Worm (Caenorhabditis elegans) whole organism, L1 larva: ENCODE data around the gene hsp-12.2.

ENCODE experiments used
- C04F5.9 ChIP-seq: sonication (generic microtip); optimal IDR thresholded peaks from 2 replicates; lab custom pipeline; 2016; ENCODE audit warnings: missing genetic modification characterization, missing compliant biosample characterization
- F16B12.6 ChIP-seq: fragments of 150-350 bp; optimal IDR thresholded peaks from 2 replicates; lab custom pipeline; 2014; ENCODE audit warnings: missing biosample characterization, missing genetic modification characterization
- Y116A8C.19 ChIP-seq: sonication (generic microtip); optimal IDR thresholded peaks from 2 replicates; lab custom pipeline; 2016; ENCODE audit warnings: missing compliant biosample characterization, missing genetic modification characterization, borderline replicate concordance
- aha-1 ChIP-seq: fragments of 150-350 bp; optimal IDR thresholded peaks from 2 replicates; lab custom pipeline; 2014; ENCODE audit warnings: missing biosample characterization, missing genetic modification characterization
- alr-1 ChIP-seq: fragments of 200-800 bp; sonication (Bioruptor generic); optimal IDR thresholded peaks from 2 replicates; lab custom pipeline; 2018; ENCODE audit warnings: borderline replicate concordance, mild to moderate bottlenecking, missing genetic modification characterization, missing compliant biosample characterization
- aly-2 ChIP-seq: fragments of 150-350 bp; optimal IDR thresholded peaks from 2 replicates; lab custom pipeline; 2014; ENCODE audit warnings: missing biosample characterization, missing genetic modification characterization
- blmp-1 ChIP-seq: fragments of 150-350 bp; optimal IDR thresholded peaks from 2 replicates; lab custom pipeline; 2014; ENCODE audit warnings: missing biosample characterization, missing genetic modification characterization
- ceh-82 ChIP-seq, 3 experiments: fragments of 150-350 bp in 1 of 3; sonication (generic microtip) in 2 of 3; optimal IDR thresholded peaks; 2 replicates each; lab custom pipeline; 2014 to 2017; ENCODE audit warnings: missing biosample characterization in 3 of 3, missing genetic modification characterization in 3 of 3
- ceh-90 ChIP-seq: sonication (generic microtip); optimal IDR thresholded peaks from 2 replicates; lab custom pipeline; 2016; ENCODE audit warnings: missing genetic modification characterization, missing compliant biosample characterization
- ces-1 ChIP-seq: fragments of 150-350 bp; optimal IDR thresholded peaks from 2 replicates; lab custom pipeline; 2014; ENCODE audit warnings: missing biosample characterization, missing genetic modification reagents, missing genetic modification characterization
- dpl-1 ChIP-seq, 3 experiments: fragments of 150-350 bp in 2 of 3; sonication (generic microtip) in 1 of 3; optimal IDR thresholded peaks; 2 replicates each; lab custom pipeline; 2014 to 2017; ENCODE audit warnings: missing biosample characterization in 3 of 3, missing genetic modification characterization in 3 of 3, missing genetic modification reagents in 3 of 3
- dsc-1 ChIP-seq: sonication (generic microtip); optimal IDR thresholded peaks from 2 replicates; lab custom pipeline; 2016; ENCODE audit warnings: mild to moderate bottlenecking, missing genetic modification characterization, missing compliant biosample characterization
- efl-3 ChIP-seq: fragments of 200-800 bp; sonication (Bioruptor generic); optimal IDR thresholded peaks from 2 replicates; lab custom pipeline; 2018; ENCODE audit warnings: mild to moderate bottlenecking, missing genetic modification characterization, missing compliant biosample characterization
- egl-27 ChIP-seq, 2 experiments: fragments of 150-350 bp in 1 of 2; sonication (generic microtip); optimal IDR thresholded peaks; 3 replicates each; lab custom pipeline; 2017 to 2018; ENCODE audit warnings: missing biosample characterization in 2 of 2, missing genetic modification characterization in 2 of 2, missing genetic modification reagents in 2 of 2
- elt-3 ChIP-seq, 6 experiments: fragments of 150-350 bp in 1 of 6; sonication (generic microtip); optimal IDR thresholded peaks; 2 replicates each; lab custom pipeline; 2017 to 2018; ENCODE audit warnings: missing biosample characterization in 6 of 6, missing genetic modification characterization in 6 of 6, inconsistent platforms in 1 of 6
- fkh-10 ChIP-seq: sonication (generic microtip); optimal IDR thresholded peaks from 2 replicates; lab custom pipeline; 2017; ENCODE audit warnings: missing biosample characterization, missing genetic modification reagents, missing genetic modification characterization
- fkh-8 ChIP-seq: sonication (generic microtip); optimal IDR thresholded peaks from 2 replicates; lab custom pipeline; 2016; ENCODE audit warnings: mild to moderate bottlenecking, missing genetic modification characterization, missing compliant biosample characterization
- fos-1 ChIP-seq: fragments of 150-350 bp; optimal IDR thresholded peaks from 2 replicates; lab custom pipeline; 2014; ENCODE audit warnings: missing biosample characterization, missing genetic modification characterization
- grh-1 ChIP-seq: fragments of 200-800 bp; sonication (Bioruptor generic); IDR thresholded peaks from 2 replicates; pipeline ENCODE4 v1.3.6; 2022; ENCODE audit warnings: missing genetic modification reagents, missing genetic modification characterization, missing compliant biosample characterization
- hlh-17 ChIP-seq: fragments of 200-800 bp; sonication (Bioruptor generic); optimal IDR thresholded peaks from 2 replicates; lab custom pipeline; 2018; ENCODE audit warnings: missing genetic modification characterization, mild to moderate bottlenecking, missing compliant biosample characterization, moderate library complexity, borderline replicate concordance
- hlh-4 ChIP-seq: sonication (generic microtip); optimal IDR thresholded peaks from 2 replicates; lab custom pipeline; 2016; ENCODE audit warnings: mild to moderate bottlenecking, missing genetic modification characterization, missing compliant biosample characterization
- hpl-2 ChIP-seq: fragments of 150-350 bp; optimal IDR thresholded peaks from 2 replicates; lab custom pipeline; 2014; ENCODE audit warnings: missing biosample characterization, missing genetic modification reagents, missing genetic modification characterization
- irx-1 ChIP-seq: sonication (generic microtip); optimal IDR thresholded peaks from 2 replicates; lab custom pipeline; 2016; ENCODE audit warnings: missing genetic modification characterization, missing compliant biosample characterization
- lin-14 ChIP-seq: fragments of 200-800 bp; sonication (Bioruptor generic); optimal IDR thresholded peaks from 2 replicates; lab custom pipeline; 2018; ENCODE audit warnings: mild to moderate bottlenecking, missing genetic modification characterization, moderate library complexity, missing compliant biosample characterization
- lin-15B ChIP-seq: fragments of 150-350 bp; sonication (generic microtip); optimal IDR thresholded peaks from 3 replicates; lab custom pipeline; 2014; ENCODE audit warnings: missing biosample characterization, missing genetic modification characterization
- lin-35 ChIP-seq, 2 experiments: fragments of 150-350 bp; optimal IDR thresholded peaks; 2 replicates each; lab custom pipeline; 2014; ENCODE audit warnings: missing biosample characterization in 2 of 2, missing genetic modification characterization in 2 of 2, missing genetic modification reagents in 2 of 2
- lir-3 ChIP-seq: sonication (generic microtip); optimal IDR thresholded peaks from 2 replicates; lab custom pipeline; 2016; ENCODE audit warnings: mild to moderate bottlenecking, missing genetic modification characterization, moderate library complexity, missing compliant biosample characterization; ENCODE audit not compliant: poor library complexity
- lsy-2 ChIP-seq, 2 experiments: fragments of 150-350 bp; optimal IDR thresholded peaks; 2 replicates each; lab custom pipeline; 2014; ENCODE audit warnings: missing biosample characterization in 2 of 2, missing genetic modification characterization in 2 of 2
- mdl-1 ChIP-seq, 2 experiments: fragments of 150-350 bp; optimal IDR thresholded peaks; 2 replicates each; lab custom pipeline; 2014 to 2017; ENCODE audit warnings: missing biosample characterization in 2 of 2, missing genetic modification characterization in 2 of 2, inconsistent platforms in 1 of 2
- mef-2 ChIP-seq: fragments of 150-350 bp; optimal IDR thresholded peaks from 2 replicates; lab custom pipeline; 2014; ENCODE audit warnings: missing biosample characterization, missing genetic modification characterization
- mep-1 ChIP-seq: fragments of 150-350 bp; optimal IDR thresholded peaks from 2 replicates; lab custom pipeline; 2014; ENCODE audit warnings: missing biosample characterization, missing genetic modification characterization
- nhr-11 ChIP-seq: fragments of 150-350 bp; optimal IDR thresholded peaks from 2 replicates; lab custom pipeline; 2014; ENCODE audit warnings: missing biosample characterization, missing genetic modification characterization
- nhr-20 ChIP-seq: sonication (generic microtip); optimal IDR thresholded peaks from 2 replicates; lab custom pipeline; 2016; ENCODE audit warnings: mild to moderate bottlenecking, missing genetic modification characterization, missing compliant biosample characterization
- nhr-237 ChIP-seq: fragments of 150-350 bp; optimal IDR thresholded peaks from 2 replicates; lab custom pipeline; 2014; ENCODE audit warnings: missing biosample characterization, missing genetic modification characterization
- nhr-28 ChIP-seq: fragments of 150-350 bp; optimal IDR thresholded peaks from 2 replicates; lab custom pipeline; 2014; ENCODE audit warnings: missing biosample characterization, missing genetic modification characterization
- nhr-71 ChIP-seq: sonication (generic microtip); optimal IDR thresholded peaks from 2 replicates; lab custom pipeline; 2016; ENCODE audit warnings: mild to moderate bottlenecking, missing genetic modification characterization, moderate library complexity, missing compliant biosample characterization
- nhr-77 ChIP-seq: fragments of 150-350 bp; optimal IDR thresholded peaks from 2 replicates; lab custom pipeline; 2014; ENCODE audit warnings: missing biosample characterization, missing genetic modification characterization
- nhr-84 ChIP-seq: sonication (generic microtip); optimal IDR thresholded peaks from 2 replicates; lab custom pipeline; 2017; ENCODE audit warnings: missing biosample characterization, missing genetic modification characterization
- pax-3 ChIP-seq: fragments of 200-800 bp; sonication (Bioruptor generic); optimal IDR thresholded peaks from 2 replicates; lab custom pipeline; 2018; ENCODE audit warnings: mild to moderate bottlenecking, missing genetic modification characterization, moderate library complexity, missing compliant biosample characterization
- rnt-1 ChIP-seq: sonication (generic microtip); optimal IDR thresholded peaks from 2 replicates; lab custom pipeline; 2016; ENCODE audit warnings: mild to moderate bottlenecking, missing genetic modification characterization, moderate library complexity, missing compliant biosample characterization
- skn-1 ChIP-seq: fragments of 150-350 bp; optimal IDR thresholded peaks from 2 replicates; lab custom pipeline; 2014; ENCODE audit warnings: missing biosample characterization, missing genetic modification characterization
- snpc-4 ChIP-seq: fragments of 150-350 bp; optimal IDR thresholded peaks from 2 replicates; lab custom pipeline; 2014; ENCODE audit warnings: missing biosample characterization, missing genetic modification characterization
- snu-23 ChIP-seq: sonication (generic microtip); optimal IDR thresholded peaks from 2 replicates; lab custom pipeline; 2016; ENCODE audit warnings: missing genetic modification characterization, missing compliant biosample characterization
- sptf-1 ChIP-seq: fragments of 150-350 bp; optimal IDR thresholded peaks from 2 replicates; lab custom pipeline; 2014; ENCODE audit warnings: missing biosample characterization, missing genetic modification characterization
- swsn-7 ChIP-seq: sonication (generic microtip); optimal IDR thresholded peaks from 2 replicates; lab custom pipeline; 2016; ENCODE audit warnings: missing genetic modification characterization, missing compliant biosample characterization
- tlp-1 ChIP-seq: fragments of 150-350 bp; optimal IDR thresholded peaks from 2 replicates; lab custom pipeline; 2014; ENCODE audit warnings: missing biosample characterization, missing genetic modification characterization
- unc-130 ChIP-seq: fragments of 150-350 bp; optimal IDR thresholded peaks from 2 replicates; lab custom pipeline; 2017; ENCODE audit warnings: missing biosample characterization, missing genetic modification characterization, inconsistent platforms
- unc-30 ChIP-seq: sonication (generic microtip); optimal IDR thresholded peaks from 2 replicates; lab custom pipeline; 2017; ENCODE audit warnings: missing biosample characterization, missing genetic modification characterization
- unc-62 ChIP-seq: fragments of 150-350 bp; optimal IDR thresholded peaks from 2 replicates; lab custom pipeline; 2014; ENCODE audit warnings: missing biosample characterization, missing genetic modification reagents, missing genetic modification characterization
- unc-86 ChIP-seq: sonication (generic microtip); optimal IDR thresholded peaks from 2 replicates; lab custom pipeline; 2016; ENCODE audit warnings: missing genetic modification characterization, missing compliant biosample characterization
- unc-98 ChIP-seq: fragments of 200-800 bp; sonication (Bioruptor generic); IDR thresholded peaks from 2 replicates; pipeline ENCODE4 v1.3.6; 2022; ENCODE audit warnings: missing genetic modification characterization, missing compliant biosample characterization
- xbp-1 ChIP-seq: sonication (generic microtip); optimal IDR thresholded peaks from 2 replicates; lab custom pipeline; 2016; ENCODE audit warnings: missing genetic modification characterization, missing compliant biosample characterization
- zip-4 ChIP-seq: fragments of 200-800 bp; sonication (Bioruptor generic); optimal IDR thresholded peaks from 2 replicates; lab custom pipeline; 2018; ENCODE audit warnings: mild to moderate bottlenecking, missing genetic modification characterization, moderate library complexity, missing compliant biosample characterization
- ztf-4 ChIP-seq: fragments of 150-350 bp; optimal IDR thresholded peaks from 2 replicates; lab custom pipeline; 2014; ENCODE audit warnings: missing biosample characterization, missing genetic modification characterization

The hsp-12.2 gene

ce11 chrIII:8124323-8124722 is 13.6 kb upstream of the hsp-12.2 start (continued):
- peak; percentile 27 for TF ChIP-seq skn-1
- peak in 1 of 2 experiments; percentile 34 for TF ChIP-seq mdl-1 (tag; optimal IDR thresholded peaks at IDR 0.05; lab: Kevin White, UChicago)
- no peak for TF ChIP-seq pax-3
- peak; percentile 67 for TF ChIP-seq rnt-1
- no peak for TF ChIP-seq nhr-237 (tag; lab: Kevin White, UChicago)
- TF ChIP-seq elt-3 (tag; optimal IDR thresholded peaks at IDR 0.05; lab: Kevin White, UChicago), result peak in 1 of 6 experiments; percentile 59
- no peak for TF ChIP-seq unc-62 (GFP tag; lab: Kevin White, UChicago)
- TF ChIP-seq irx-1 (tag; lab: Kevin White, UChicago), result no peak
- TF ChIP-seq lin-14 (GFP tag; lab: Kevin White, UChicago), result peak; percentile 89
- peak; percentile 57 for TF ChIP-seq swsn-7 (tag; lab: Kevin White, UChicago)
- TF ChIP-seq mep-1, result peak; percentile 86
- TF ChIP-seq nhr-11 (tag; lab: Kevin White, UChicago), result no peak
- peak; percentile 61 for TF ChIP-seq blmp-1
- no peak for TF ChIP-seq ceh-90 (tag; lab: Kevin White, UChicago)
- TF ChIP-seq ceh-82 (tag; optimal IDR thresholded peaks at IDR 0.05; lab: Kevin White, UChicago), result peak; percentile 0 to 62 (median 9)
- peak; percentile 76 for TF ChIP-seq fos-1 (tag; lab: Kevin White, UChicago)
- peak; percentile 45 for TF ChIP-seq nhr-77
- TF ChIP-seq xbp-1 (tag; lab: Kevin White, UChicago), result peak; percentile 37
- no peak for TF ChIP-seq aha-1 (tag; lab: Kevin White, UChicago)
- no peak for TF ChIP-seq hlh-4
- no peak for TF ChIP-seq egl-27 (tag; optimal IDR thresholded peaks at IDR 0.05; lab: Kevin White, UChicago)
- no peak for TF ChIP-seq zip-4 (GFP tag; lab: Kevin White, UChicago)
- no peak for TF ChIP-seq alr-1
- TF ChIP-seq lin-15B (tag; lab: Kevin White, UChicago), result no peak
- TF ChIP-seq hpl-2, result no peak
- no peak for TF ChIP-seq nhr-28 (tag; lab: Kevin White, UChicago)
- TF ChIP-seq mef-2 (tag; lab: Kevin White, UChicago), result no peak
- TF ChIP-seq nhr-20 (tag; lab: Kevin White, UChicago), result peak; percentile 40
- no peak for TF ChIP-seq fkh-10
- peak; percentile 40 to 52 for TF ChIP-seq lin-35 (GFP tag; optimal IDR thresholded peaks at IDR 0.05; lab: Kevin White, UChicago)
- no peak for TF ChIP-seq ztf-4 (tag; lab: Kevin White, UChicago)
- TF ChIP-seq tlp-1, result no peak
- TF ChIP-seq lsy-2 (tag; optimal IDR thresholded peaks at IDR 0.05; lab: Kevin White, UChicago), result peak; percentile 77 to 90
- no peak for TF ChIP-seq nhr-84
- no peak for TF ChIP-seq snpc-4
- TF ChIP-seq grh-1, result no peak
- no peak for TF ChIP-seq C04F5.9 (tag; lab: Kevin White, UChicago)
- no peak for TF ChIP-seq Y116A8C.19 (tag; lab: Kevin White, UChicago)
- no peak for TF ChIP-seq ces-1 (GFP tag; lab: Kevin White, UChicago)
- peak; percentile 16 for TF ChIP-seq fkh-8
- TF ChIP-seq unc-130, result no peak
- no peak for TF ChIP-seq efl-3 (GFP tag; lab: Kevin White, UChicago)
- peak; percentile 82 for TF ChIP-seq nhr-71 (tag; lab: Kevin White, UChicago)
- peak; percentile 13 to 27 (median 27) for TF ChIP-seq dpl-1 (GFP tag; optimal IDR thresholded peaks at IDR 0.05; lab: Kevin White, UChicago)
- peak; percentile 53 for TF ChIP-seq dsc-1 (tag; lab: Kevin White, UChicago)
- no peak for TF ChIP-seq unc-30 (tag; lab: Kevin White, UChicago)
- TF ChIP-seq lir-3 (tag; lab: Kevin White, UChicago), result no peak
- peak; percentile 70 for TF ChIP-seq snu-23 (GFP tag; lab: Kevin White, UChicago)
- peak; percentile 42 for TF ChIP-seq unc-86 (tag; lab: Kevin White, UChicago)
- no peak for TF ChIP-seq F16B12.6 (tag; lab: Kevin White, UChicago)
- no peak for TF ChIP-seq unc-98 (GFP tag; lab: Robert Waterston, UW)
- no peak for TF ChIP-seq aly-2 (tag; lab: Kevin White, UChicago)
- no peak for TF ChIP-seq hlh-17
- no peak for TF ChIP-seq sptf-1
